Worm (Caenorhabditis elegans): Measurements from ENCODE around the gene rhr-1.

- no peak for TF ChIP-seq snpc-1.2 (GFP tag; IDR thresholded peaks at IDR 0.05)
- TF ChIP-seq jun-1 (tag; optimal IDR thresholded peaks at IDR 0.05): no peak
- TF ChIP-seq nhr-25 (tag; optimal IDR thresholded peaks at IDR 0.05; ENCODE audit: borderline replicate concordance, insufficient read depth): no peak
- no peak for TF ChIP-seq nhr-237 (tag; optimal IDR thresholded peaks at IDR 0.05)
- TF ChIP-seq Y5F2A.4 (GFP tag; optimal IDR thresholded peaks at IDR 0.05): no peak
- TF ChIP-seq F49E8.2 (tag; optimal IDR thresholded peaks at IDR 0.05; ENCODE audit: borderline replicate concordance): no peak
- TF ChIP-seq nhr-6 (tag; optimal IDR thresholded peaks at IDR 0.05): no peak
- TF ChIP-seq hlh-30 (tag; optimal IDR thresholded peaks at IDR 0.05; ENCODE audit: insufficient read depth): no peak
These were observed 17.3 kb upstream of the rhr-1 start, which contains the start of gene F08F3.4 for ce11 chrV:5410679-5411078.

Data from whole organism, L4 larva.